Worm (Caenorhabditis elegans) whole organism, L4 larva: ENCODE results near the gene B0464.9.

ENCODE experiments used
- T20F7.1 ChIP-seq: fragments of 200-800 bp; sonication (Bioruptor generic); optimal IDR thresholded peaks from 2 replicates; lab custom pipeline; 2018; ENCODE audit warnings: mild to moderate bottlenecking, missing genetic modification characterization, missing compliant biosample characterization
- Y105C5A.15 ChIP-seq: fragments of 200-800 bp; sonication (Bioruptor generic); IDR thresholded peaks from 2 replicates; pipeline ENCODE4 v1.3.6; 2022; ENCODE audit warnings: missing genetic modification characterization, missing compliant biosample characterization
- Y48G9A.11 ChIP-seq: fragments of 200-800 bp; sonication (Bioruptor generic); IDR thresholded peaks from 2 replicates; pipeline ENCODE4 v1.3.6; 2022; ENCODE audit warnings: missing genetic modification reagents, missing genetic modification characterization, missing compliant biosample characterization
- Y5F2A.4 ChIP-seq: fragments of 200-800 bp; sonication (Bioruptor generic); optimal IDR thresholded peaks from 2 replicates; lab custom pipeline; 2018; ENCODE audit warnings: mild to moderate bottlenecking, missing genetic modification characterization, missing compliant biosample characterization
- ZK546.5 ChIP-seq, 2 experiments: sonication (generic microtip); optimal IDR thresholded peaks; 2 replicates each; lab custom pipeline; 2017; ENCODE audit warnings: missing biosample characterization in 2 of 2, missing genetic modification characterization in 2 of 2
- aha-1 ChIP-seq: fragments of 150-350 bp; peaks from one replicate; lab custom pipeline; 2014; ENCODE audit warnings: missing biosample characterization, missing genetic modification characterization
- aly-2 ChIP-seq: sonication (generic microtip); optimal IDR thresholded peaks from 2 replicates; lab custom pipeline; 2018; ENCODE audit warnings: missing biosample characterization, missing genetic modification characterization
- ama-1 ChIP-seq: fragments of 150-350 bp; optimal IDR thresholded peaks from 2 replicates; lab custom pipeline; 2014; ENCODE audit warnings: inconsistent platforms, mixed read lengths
- daf-12 ChIP-seq: fragments of 150-350 bp; optimal IDR thresholded peaks from 2 replicates; lab custom pipeline; 2014; ENCODE audit warnings: missing biosample characterization, missing genetic modification reagents, missing genetic modification characterization
- daf-16 ChIP-seq, 3 experiments: sonication (generic microtip); optimal IDR thresholded peaks; 2 replicates each; lab custom pipeline; 2016 to 2017; ENCODE audit warnings: missing genetic modification characterization in 3 of 3, missing genetic modification reagents in 3 of 3, mild to moderate bottlenecking in 2 of 3, missing compliant biosample characterization in 2 of 3, missing biosample characterization in 1 of 3, moderate library complexity in 1 of 3
- dmd-9 ChIP-seq: fragments of 200-800 bp; sonication (Bioruptor generic); IDR thresholded peaks from 2 replicates; pipeline ENCODE4 v1.3.6; 2022; ENCODE audit warnings: missing genetic modification reagents, missing genetic modification characterization, missing compliant biosample characterization
- dpl-1 ChIP-seq: fragments of 150-350 bp; optimal IDR thresholded peaks from 2 replicates; lab custom pipeline; 2014; ENCODE audit warnings: missing biosample characterization, missing genetic modification reagents, missing genetic modification characterization
- duxl-1 ChIP-seq: sonication (generic microtip); optimal IDR thresholded peaks from 2 replicates; lab custom pipeline; 2016; ENCODE audit warnings: mild to moderate bottlenecking, missing genetic modification characterization, moderate library complexity, missing compliant biosample characterization; ENCODE audit not compliant: poor library complexity
- dve-1 ChIP-seq: sonication (generic microtip); optimal IDR thresholded peaks from 2 replicates; lab custom pipeline; 2017; ENCODE audit warnings: antibody characterized with exemption, mild to moderate bottlenecking, missing genetic modification characterization, missing compliant biosample characterization; ENCODE audit not compliant: insufficient read depth
- egl-43 ChIP-seq: fragments of 200-800 bp; sonication (Bioruptor generic); IDR thresholded peaks from 2 replicates; pipeline ENCODE4 v1.3.6; 2022; ENCODE audit warnings: missing genetic modification reagents, missing genetic modification characterization, missing compliant biosample characterization
- hlh-11 ChIP-seq: fragments of 200-800 bp; sonication (Bioruptor generic); optimal IDR thresholded peaks from 2 replicates; lab custom pipeline; 2018; ENCODE audit warnings: mild to moderate bottlenecking, missing genetic modification characterization, missing compliant biosample characterization
- hlh-30 ChIP-seq: sonication (generic microtip); optimal IDR thresholded peaks from 2 replicates; lab custom pipeline; 2017; ENCODE audit warnings: antibody characterized with exemption, mild to moderate bottlenecking, missing genetic modification characterization, missing compliant biosample characterization; ENCODE audit not compliant: insufficient read depth
- lin-15B ChIP-seq: fragments of 150-350 bp; sonication (generic microtip); optimal IDR thresholded peaks from 3 replicates; lab custom pipeline; 2014; ENCODE audit warnings: missing biosample characterization, missing genetic modification characterization
- lin-38 ChIP-seq: fragments of 200-800 bp; sonication (Bioruptor generic); IDR thresholded peaks from 2 replicates; pipeline ENCODE4 v1.3.6; 2022; ENCODE audit warnings: missing genetic modification reagents, missing genetic modification characterization, missing compliant biosample characterization
- lsy-2 ChIP-seq, 2 experiments: fragments of 150-350 bp in 1 of 2; sonication (generic microtip) in 1 of 2; optimal IDR thresholded peaks; 2 replicates each; lab custom pipeline; 2014 to 2017; ENCODE audit warnings: missing biosample characterization in 2 of 2, missing genetic modification characterization in 2 of 2
- mdl-1 ChIP-seq, 2 experiments: fragments of 150-350 bp in 1 of 2; sonication (generic microtip) in 1 of 2; optimal IDR thresholded peaks; 2 replicates each; lab custom pipeline; 2014 to 2017; ENCODE audit warnings: missing biosample characterization in 2 of 2, missing genetic modification characterization in 2 of 2
- mep-1 ChIP-seq: fragments of 150-350 bp; sonication (generic microtip); optimal IDR thresholded peaks from 3 replicates; lab custom pipeline; 2014; ENCODE audit warnings: missing biosample characterization, missing genetic modification characterization
- mes-2 ChIP-seq: sonication (generic microtip); optimal IDR thresholded peaks from 2 replicates; lab custom pipeline; 2016; ENCODE audit warnings: missing genotype, mild to moderate bottlenecking, missing genetic modification characterization, missing compliant biosample characterization; ENCODE audit not compliant: poor library complexity, severe bottlenecking
- mxl-3 ChIP-seq: fragments of 200-800 bp; sonication (Bioruptor generic); optimal IDR thresholded peaks from 2 replicates; lab custom pipeline; 2018; ENCODE audit warnings: mild to moderate bottlenecking, missing genetic modification characterization, missing compliant biosample characterization
- nhr-111 ChIP-seq: fragments of 200-800 bp; sonication (Bioruptor generic); optimal IDR thresholded peaks from 2 replicates; lab custom pipeline; 2018; ENCODE audit warnings: mild to moderate bottlenecking, missing genetic modification characterization, missing compliant biosample characterization
- nhr-28 ChIP-seq: fragments of 150-350 bp; optimal IDR thresholded peaks from 2 replicates; lab custom pipeline; 2014; ENCODE audit warnings: missing biosample characterization, missing genetic modification characterization
- nhr-6 ChIP-seq: fragments of 150-350 bp; optimal IDR thresholded peaks from 2 replicates; lab custom pipeline; 2014; ENCODE audit warnings: missing biosample characterization, missing genetic modification characterization
- nhr-77 ChIP-seq: fragments of 150-350 bp; optimal IDR thresholded peaks from 2 replicates; lab custom pipeline; 2014; ENCODE audit warnings: missing biosample characterization, missing genetic modification characterization
- php-3 ChIP-seq: fragments of 200-800 bp; sonication (Bioruptor generic); IDR thresholded peaks from 2 replicates; pipeline ENCODE4 v1.3.6; 2022; ENCODE audit warnings: missing genetic modification reagents, missing genetic modification characterization, missing compliant biosample characterization
- pqm-1 ChIP-seq: sonication (generic microtip); optimal IDR thresholded peaks from 2 replicates; lab custom pipeline; 2017; ENCODE audit warnings: missing biosample characterization, missing genetic modification characterization
- saeg-2 ChIP-seq: fragments of 200-800 bp; sonication (Bioruptor generic); IDR thresholded peaks from 2 replicates; pipeline ENCODE4 v1.3.6; 2022; ENCODE audit warnings: missing genetic modification reagents, missing genetic modification characterization, missing compliant biosample characterization
- set-16 ChIP-seq: fragments of 200-800 bp; sonication (Bioruptor generic); IDR thresholded peaks from 2 replicates; pipeline ENCODE4 v1.3.6; 2022; ENCODE audit warnings: missing genetic modification reagents, missing genetic modification characterization, missing compliant biosample characterization
- snpc-1.2 ChIP-seq: fragments of 200-800 bp; sonication (Bioruptor generic); IDR thresholded peaks from 2 replicates; pipeline ENCODE4 v1.3.6; 2022; ENCODE audit warnings: missing genetic modification reagents, missing genetic modification characterization, missing compliant biosample characterization
- unc-62 ChIP-seq, 3 experiments: fragments of 150-350 bp in 1 of 3; sonication (generic microtip); optimal IDR thresholded peaks in 2 of 3; peaks in 1 of 3; 1 replicate in 1 of 3; 2 replicates in 2 of 3; lab custom pipeline; 2014 to 2017; ENCODE audit warnings: missing biosample characterization in 3 of 3, missing genetic modification characterization in 3 of 3, missing genetic modification reagents in 3 of 3, missing genotype in 1 of 3
- zip-11 ChIP-seq: fragments of 200-800 bp; sonication (Bioruptor generic); IDR thresholded peaks from 2 replicates; pipeline ENCODE4 v1.3.6; 2022; ENCODE audit warnings: missing genetic modification characterization, missing compliant biosample characterization
- ztf-11 ChIP-seq: fragments of 150-350 bp; optimal IDR thresholded peaks from 2 replicates; lab custom pipeline; 2014; ENCODE audit warnings: missing biosample characterization, missing genetic modification characterization
- ztf-7 ChIP-seq: fragments of 150-350 bp; optimal IDR thresholded peaks from 2 replicates; lab custom pipeline; 2014; ENCODE audit warnings: missing biosample characterization, missing genetic modification characterization

The B0464.9 gene

ce11 chrIII:9504347-9504746, 38.8 kb downstream of the B0464.9 start (continued):
- 0 out of 2 replicates have a peak, but pooled peaks have one; percentile 28 for TF ChIP-seq dmd-9 (GFP tag; lab: Robert Waterston, UW)
- TF ChIP-seq saeg-2, result no peak
- TF ChIP-seq duxl-1 (tag; lab: Kevin White, UChicago), result no peak
- no peak for TF ChIP-seq hlh-11 (tag; lab: Kevin White, UChicago)
- TF ChIP-seq snpc-1.2 (GFP tag; lab: Robert Waterston, UW), result peak; percentile 67; the same call in 1 of the 2 replicates

- TF ChIP-seq lsy-2 (tag; optimal IDR thresholded peaks at IDR 0.05; lab: Kevin White, UChicago), result peak in 1 of 2 experiments; percentile 71
- no peak for TF ChIP-seq Y105C5A.15 (GFP tag; lab: Robert Waterston, UW)
- peak; percentile 92 for TF ChIP-seq hlh-30 (tag; lab: Kevin White, UChicago)
- no peak for TF ChIP-seq zip-11 (GFP tag; lab: Robert Waterston, UW)
- TF ChIP-seq lin-38 (GFP tag; lab: Robert Waterston, UW), result peak; percentile 75
- peak; percentile 79 for TF ChIP-seq nhr-77 (tag; lab: Kevin White, UChicago)
- peak; percentile 67 for TF ChIP-seq aha-1 (tag; lab: Kevin White, UChicago)
- no peak for TF ChIP-seq nhr-111 (GFP tag; lab: Kevin White, UChicago)
- TF ChIP-seq mxl-3 (GFP tag; lab: Kevin White, UChicago), result no peak
- TF ChIP-seq Y48G9A.11 (GFP tag; lab: Robert Waterston, UW), result no peak
- peak; percentile 46 for TF ChIP-seq T20F7.1 (GFP tag; lab: Kevin White, UChicago)
- TF ChIP-seq set-16 (GFP tag; lab: Robert Waterston, UW), result no peak
- TF ChIP-seq hlh-11 (tag; lab: Kevin White, UChicago), result peak; percentile 22
- no peak for TF ChIP-seq ztf-7 (tag; lab: Kevin White, UChicago)
- no peak for TF ChIP-seq daf-12 (tag; lab: Kevin White, UChicago)
- TF ChIP-seq php-3 (GFP tag; lab: Robert Waterston, UW), result no peak
- peak; percentile 35 for TF ChIP-seq dpl-1 (GFP tag; lab: Kevin White, UChicago)
- TF ChIP-seq egl-43 (GFP tag; lab: Robert Waterston, UW), result no peak
- TF ChIP-seq nhr-6 (tag; lab: Kevin White, UChicago), result peak; percentile 97
- TF ChIP-seq dve-1 (tag; lab: Kevin White, UChicago), result peak; percentile 27
- TF ChIP-seq ztf-11 (tag; lab: Kevin White, UChicago), result no peak
- TF ChIP-seq nhr-28 (tag; lab: Kevin White, UChicago), result peak; percentile 65
- peak; percentile 77 for TF ChIP-seq pqm-1 (tag; lab: Kevin White, UChicago)
- peak; percentile 77 for TF ChIP-seq mep-1
- no peak for TF ChIP-seq Y5F2A.4 (GFP tag; lab: Kevin White, UChicago)
- TF ChIP-seq unc-62 (GFP tag; optimal IDR thresholded peaks at IDR 0.05 in 1 of 2; lab: Kevin White, UChicago), result peak in 1 of 2 experiments; percentile 69
- no peak for TF ChIP-seq unc-62 (tag; optimal IDR thresholded peaks at IDR 0.05; lab: Kevin White, UChicago)
- no peak for TF ChIP-seq aly-2 (tag; lab: Kevin White, UChicago)
- TF ChIP-seq mes-2 (tag; lab: Kevin White, UChicago), result peak; percentile 21
- TF ChIP-seq lin-15B (tag; lab: Kevin White, UChicago), result no peak
- TF ChIP-seq daf-16 (GFP tag; optimal IDR thresholded peaks at IDR 0.05; lab: Kevin White, UChicago), result no peak
- peak; percentile 33 for TF ChIP-seq daf-16 (tag; optimal IDR thresholded peaks at IDR 0.05; lab: Kevin White, UChicago)
- no peak for TF ChIP-seq mdl-1 (tag; optimal IDR thresholded peaks at IDR 0.05; lab: Kevin White, UChicago)
- no peak for TF ChIP-seq ZK546.5 (tag; optimal IDR thresholded peaks at IDR 0.05; lab: Kevin White, UChicago)
- peak; percentile 43 for TF ChIP-seq ama-1 (lab: Kevin White, UChicago)
Observed at ce11 chrIII:9507799-9508198, 42.2 kb downstream of the B0464.9 start, which contains the start of gene vha-14. TSS of gene vha-14 (plus strand) at chrIII:9508100.
